Fruit fly (Drosophila melanogaster) whole organism, prepupa: ENCODE data around the gene CG46307.
A peak's percentile ranks its signal among the peaks of the same experiment; 100 is the strongest.

Source experiments
- Blimp-1 ChIP-seq: fragments of 200-800 bp; sonication (Bioruptor generic); optimal IDR thresholded peaks from 3 replicates; lab custom pipeline; 2017; ENCODE audit warnings: missing biosample characterization, missing genetic modification characterization, mild to moderate bottlenecking, moderate library complexity, missing genetic modification reagents
- CG10631 ChIP-seq: fragments of 200-800 bp; sonication (Bioruptor generic); optimal IDR thresholded peaks from 2 replicates; lab custom pipeline; 2016; ENCODE audit warnings: missing biosample characterization, missing genetic modification characterization
- CG10669 ChIP-seq: fragments of 200-800 bp; sonication (Bioruptor generic); optimal IDR thresholded peaks from 3 replicates; lab custom pipeline; 2018; ENCODE audit warnings: missing biosample characterization, mild to moderate bottlenecking, missing genetic modification characterization, moderate library complexity
- CG11294 ChIP-seq: fragments of 200-800 bp; sonication (Bioruptor generic); IDR thresholded peaks from 2 replicates; pipeline ENCODE4 v1.3.6; 2022; ENCODE audit warnings: missing biosample characterization, missing genetic modification characterization
- CG11762 ChIP-seq: fragments of 200-800 bp; sonication (Bioruptor generic); optimal IDR thresholded peaks from 3 replicates; lab custom pipeline; 2016; ENCODE audit warnings: missing biosample characterization, missing genetic modification characterization; ENCODE audit not compliant: insufficient read depth
- CG11902 ChIP-seq: fragments of 200-800 bp; sonication (Bioruptor generic); optimal IDR thresholded peaks from 3 replicates; lab custom pipeline; 2016; ENCODE audit warnings: missing biosample characterization, missing genetic modification characterization
- CG15336 ChIP-seq: fragments of 200-800 bp; sonication (Bioruptor generic); IDR thresholded peaks from 2 replicates; pipeline ENCODE4 v1.3.6; 2022; ENCODE audit warnings: missing biosample characterization, missing genetic modification characterization
- CG1621 ChIP-seq: fragments of 200-800 bp; sonication (Bioruptor generic); optimal IDR thresholded peaks from 3 replicates; lab custom pipeline; 2018; ENCODE audit warnings: missing biosample characterization, mild to moderate bottlenecking, missing genetic modification characterization
- CG16779 ChIP-seq: fragments of 200-800 bp; sonication (Bioruptor generic); optimal IDR thresholded peaks from 3 replicates; lab custom pipeline; 2017; ENCODE audit warnings: missing biosample characterization, mild to moderate bottlenecking, missing genetic modification characterization
- CG3032 ChIP-seq: fragments of 200-800 bp; optimal IDR thresholded peaks from 2 replicates; lab custom pipeline; 2019; ENCODE audit warnings: missing biosample characterization, mild to moderate bottlenecking, missing genetic modification characterization, moderate library complexity
- CG31627 ChIP-seq: fragments of 200-800 bp; sonication (Bioruptor generic); optimal IDR thresholded peaks from 3 replicates; lab custom pipeline; 2016; ENCODE audit warnings: missing biosample characterization, missing genetic modification characterization
- CG32006 ChIP-seq: fragments of 200-800 bp; sonication (Bioruptor generic); optimal IDR thresholded peaks from 3 replicates; lab custom pipeline; 2017; ENCODE audit warnings: missing biosample characterization, mild to moderate bottlenecking, missing genetic modification characterization
- CG34406 ChIP-seq: fragments of 200-800 bp; sonication (Bioruptor generic); optimal IDR thresholded peaks from 3 replicates; lab custom pipeline; 2016; ENCODE audit warnings: missing biosample characterization, missing genetic modification characterization
- CG3919 ChIP-seq: fragments of 200-800 bp; sonication (Bioruptor generic); optimal IDR thresholded peaks from 3 replicates; lab custom pipeline; 2016; ENCODE audit warnings: missing biosample characterization, missing genetic modification characterization
- CG4318 ChIP-seq: fragments of 200-800 bp; sonication (Bioruptor generic); optimal IDR thresholded peaks from 3 replicates; lab custom pipeline; 2017; ENCODE audit warnings: missing biosample characterization, mild to moderate bottlenecking, missing genetic modification characterization
- CG6163 ChIP-seq: fragments of 200-800 bp; sonication (Bioruptor generic); IDR thresholded peaks from 3 replicates; pipeline ENCODE4 v1.3.6; 2022; ENCODE audit warnings: missing biosample characterization, missing genetic modification characterization
- CG6792 ChIP-seq: fragments of 200-800 bp; sonication (Bioruptor generic); optimal IDR thresholded peaks from 3 replicates; lab custom pipeline; 2016; ENCODE audit warnings: missing biosample characterization, missing genetic modification characterization
- CG6808 ChIP-seq: fragments of 200-800 bp; sonication (Bioruptor generic); optimal IDR thresholded peaks from 3 replicates; lab custom pipeline; 2017; ENCODE audit warnings: missing biosample characterization, missing genetic modification characterization, mild to moderate bottlenecking, moderate library complexity, missing genetic modification reagents
- CG7368 ChIP-seq: fragments of 200-800 bp; sonication (Bioruptor generic); optimal IDR thresholded peaks from 3 replicates; lab custom pipeline; 2016; ENCODE audit warnings: missing biosample characterization, missing genetic modification characterization
- CG8119 ChIP-seq: fragments of 200-800 bp; sonication (Bioruptor generic); IDR thresholded peaks from 3 replicates; pipeline ENCODE4 v1.3.6; 2022; ENCODE audit warnings: missing biosample characterization, missing genetic modification characterization
- CG8632 ChIP-seq: fragments of 200-800 bp; sonication (Bioruptor generic); optimal IDR thresholded peaks from 3 replicates; lab custom pipeline; 2016; ENCODE audit warnings: missing biosample characterization, missing genetic modification characterization
- Eip75B ChIP-seq: fragments of 200-800 bp; sonication (Bioruptor generic); optimal IDR thresholded peaks from 3 replicates; lab custom pipeline; 2016; ENCODE audit warnings: missing biosample characterization, missing genetic modification characterization
- Eip78C ChIP-seq: fragments of 200-800 bp; sonication (Bioruptor generic); peaks from one replicate; lab custom pipeline; 2016; ENCODE audit warnings: missing biosample characterization, missing genetic modification characterization
- Eip93F ChIP-seq: fragments of 200-800 bp; sonication (Bioruptor generic); optimal IDR thresholded peaks from 2 replicates; lab custom pipeline; 2016; ENCODE audit warnings: missing biosample characterization, mild to moderate bottlenecking, missing genetic modification characterization
- Ets21C ChIP-seq: fragments of 200-800 bp; sonication (Bioruptor generic); optimal IDR thresholded peaks from 3 replicates; lab custom pipeline; 2016; ENCODE audit warnings: missing biosample characterization, missing genetic modification characterization
- Gug ChIP-seq: fragments of 200-800 bp; sonication (Bioruptor generic); IDR thresholded peaks from 2 replicates; pipeline ENCODE4 v1.3.6; 2022; ENCODE audit warnings: missing biosample characterization, missing genetic modification characterization
- Hr38 ChIP-seq: sonication (Bioruptor generic); optimal IDR thresholded peaks from 2 replicates; lab custom pipeline; 2016; ENCODE audit warnings: missing biosample characterization, missing genetic modification characterization
- Hr4 ChIP-seq: fragments of 200-800 bp; sonication (Bioruptor generic); optimal IDR thresholded peaks from 3 replicates; lab custom pipeline; 2016; ENCODE audit warnings: missing biosample characterization, missing genetic modification characterization
- OdsH ChIP-seq: fragments of 200-800 bp; sonication (Bioruptor generic); optimal IDR thresholded peaks from 3 replicates; lab custom pipeline; 2016; ENCODE audit warnings: missing biosample characterization, missing genetic modification characterization
- Sox102F ChIP-seq: fragments of 200-800 bp; sonication (Bioruptor generic); optimal IDR thresholded peaks from 2 replicates; lab custom pipeline; 2016; ENCODE audit warnings: missing biosample characterization, mild to moderate bottlenecking, missing genetic modification characterization
- Sox14 ChIP-seq: fragments of 200-800 bp; sonication (Bioruptor generic); optimal IDR thresholded peaks from 3 replicates; lab custom pipeline; 2016; ENCODE audit warnings: missing biosample characterization, missing genetic modification characterization
- Sox15 ChIP-seq: fragments of 200-800 bp; sonication (Bioruptor generic); optimal IDR thresholded peaks from 3 replicates; lab custom pipeline; 2016; ENCODE audit warnings: missing biosample characterization, missing genetic modification characterization
- acj6 ChIP-seq: fragments of 200-800 bp; sonication (Bioruptor generic); optimal IDR thresholded peaks from 3 replicates; lab custom pipeline; 2016; ENCODE audit warnings: missing biosample characterization, missing genetic modification characterization
- dac ChIP-seq: fragments of 200-800 bp; sonication (Bioruptor generic); optimal IDR thresholded peaks from 2 replicates; lab custom pipeline; 2017; ENCODE audit warnings: missing biosample characterization, mild to moderate bottlenecking, missing genetic modification characterization
- dsx ChIP-seq: fragments of 200-800 bp; optimal IDR thresholded peaks from 3 replicates; lab custom pipeline; 2019; ENCODE audit warnings: missing biosample characterization, mild to moderate bottlenecking, missing genetic modification characterization, moderate library complexity; ENCODE audit not compliant: poor library complexity, severe bottlenecking
- eg ChIP-seq: fragments of 200-800 bp; sonication (Bioruptor generic); IDR thresholded peaks from 3 replicates; pipeline ENCODE4 v1.3.6; 2022; ENCODE audit warnings: missing biosample characterization, missing genetic modification characterization
- esn ChIP-seq: fragments of 200-800 bp; sonication (Bioruptor generic); optimal IDR thresholded peaks from 2 replicates; lab custom pipeline; 2016; ENCODE audit warnings: missing biosample characterization, mild to moderate bottlenecking, missing genetic modification characterization, moderate library complexity
- fd59A ChIP-seq: fragments of 200-800 bp; sonication (Bioruptor generic); optimal IDR thresholded peaks from 2 replicates; lab custom pipeline; 2017; ENCODE audit warnings: missing biosample characterization, mild to moderate bottlenecking, missing genetic modification characterization, missing genetic modification reagents
- lz ChIP-seq: fragments of 200-800 bp; sonication (Bioruptor generic); optimal IDR thresholded peaks from 3 replicates; lab custom pipeline; 2016; ENCODE audit warnings: missing biosample characterization, missing genetic modification characterization
- net ChIP-seq: fragments of 200-800 bp; sonication (Bioruptor generic); optimal IDR thresholded peaks from 3 replicates; lab custom pipeline; 2016; ENCODE audit warnings: missing biosample characterization, missing genetic modification characterization
- pdm3 ChIP-seq: fragments of 200-800 bp; sonication (Bioruptor generic); optimal IDR thresholded peaks from 3 replicates; lab custom pipeline; 2016; ENCODE audit warnings: missing biosample characterization, missing genetic modification characterization
- salr ChIP-seq, 2 experiments: fragments of 200-800 bp; sonication (Bioruptor generic); optimal IDR thresholded peaks; 3 replicates each; lab custom pipeline; 2016 to 2018; ENCODE audit warnings: missing biosample characterization in 2 of 2, missing genetic modification characterization in 2 of 2, mild to moderate bottlenecking in 1 of 2
- spab ChIP-seq: fragments of 200-800 bp; sonication (Bioruptor generic); optimal IDR thresholded peaks from 2 replicates; lab custom pipeline; 2017; ENCODE audit warnings: missing biosample characterization, mild to moderate bottlenecking, missing genetic modification characterization, missing genetic modification reagents
- ss ChIP-seq, 2 experiments: fragments of 200-800 bp; sonication (Bioruptor generic); optimal IDR thresholded peaks; 2 replicates in 1 of 2; 3 replicates in 1 of 2; lab custom pipeline; 2017 to 2018; ENCODE audit warnings: mild to moderate bottlenecking in 2 of 2, missing biosample characterization in 2 of 2, missing genetic modification characterization in 2 of 2, moderate library complexity in 1 of 2
- svp ChIP-seq: fragments of 200-800 bp; sonication (Bioruptor generic); peaks from one replicate; lab custom pipeline; 2016; ENCODE audit warnings: missing biosample characterization, missing genetic modification characterization
- topi ChIP-seq: fragments of 200-800 bp; sonication (Bioruptor generic); optimal IDR thresholded peaks from 3 replicates; lab custom pipeline; 2016; ENCODE audit warnings: missing biosample characterization, missing genetic modification characterization
- vri ChIP-seq: fragments of 200-800 bp; sonication (Bioruptor generic); optimal IDR thresholded peaks from 3 replicates; lab custom pipeline; 2016; ENCODE audit warnings: missing biosample characterization, mild to moderate bottlenecking, missing genetic modification characterization

Gene CG46307

DNA sequence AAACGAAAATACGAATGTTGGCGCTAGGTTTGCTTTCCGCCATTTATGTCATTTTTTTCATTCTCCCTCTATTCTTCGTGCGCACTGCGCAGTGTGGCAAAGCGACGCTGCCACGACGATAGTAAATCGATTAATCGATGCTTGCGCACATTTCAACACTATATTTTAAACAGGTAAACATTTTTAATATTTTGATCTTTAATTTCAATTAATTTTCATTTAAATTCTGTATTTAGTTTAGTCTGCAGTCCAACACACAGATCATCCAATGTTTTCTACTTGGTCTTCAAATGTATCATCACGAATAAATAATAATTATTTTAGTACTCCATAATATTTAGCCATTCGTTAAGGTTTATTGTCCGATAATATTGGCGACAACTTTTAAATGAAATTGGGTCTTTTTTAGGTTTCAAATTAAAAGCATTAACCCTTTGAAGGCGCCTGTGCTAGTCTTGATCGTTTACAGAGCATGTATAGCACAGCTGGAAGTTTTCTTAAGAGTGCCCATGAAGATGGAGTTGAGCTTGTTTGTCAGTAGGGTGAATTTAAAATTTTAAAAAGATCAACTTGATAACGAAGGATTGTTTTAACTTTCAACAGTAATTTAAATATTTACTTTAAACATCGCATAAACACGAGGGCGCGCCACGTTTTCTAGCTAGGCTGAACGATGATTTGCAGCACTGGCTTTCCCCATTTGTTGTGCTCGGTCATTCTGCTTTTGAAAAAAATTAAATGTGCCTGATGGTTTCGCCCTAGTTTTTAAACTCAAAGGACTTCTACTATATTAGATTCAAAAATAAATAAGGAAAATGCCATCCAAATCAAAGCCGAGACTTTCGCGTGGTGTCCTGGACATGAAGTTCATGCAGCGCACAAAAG, 52.0 kb downstream of the CG46307 start, which contains the start of the genes Mpp6 and E2f2 (continued):
- TF ChIP-seq CG10669 (GFP tag; lab: Kevin White, UChicago) = no peak
- TF ChIP-seq CG6163 (GFP tag; lab: Robert Waterston, UW) = peak; percentile 43; the same call in 1 of the 3 replicates
- TF ChIP-seq eg (GFP tag; lab: Robert Waterston, UW) = no peak
- peak; percentile 41 for TF ChIP-seq CG10631 (GFP tag; lab: Kevin White, UChicago)
- no peak for TF ChIP-seq vri
- no peak for TF ChIP-seq CG15336
- TF ChIP-seq pdm3 = peak; percentile 22
- no peak for TF ChIP-seq OdsH (GFP tag; lab: Kevin White, UChicago)
- TF ChIP-seq Hr4 (GFP tag; lab: Kevin White, UChicago) = peak; percentile 32
- no peak for TF ChIP-seq CG16779
- TF ChIP-seq CG1621 (tag; lab: Kevin White, UChicago) = no peak
- peak; percentile 2 for TF ChIP-seq CG7368 (GFP tag; lab: Kevin White, UChicago)
- no peak for TF ChIP-seq CG4318
- no peak for TF ChIP-seq CG6792 (GFP tag; lab: Kevin White, UChicago)

DNA sequence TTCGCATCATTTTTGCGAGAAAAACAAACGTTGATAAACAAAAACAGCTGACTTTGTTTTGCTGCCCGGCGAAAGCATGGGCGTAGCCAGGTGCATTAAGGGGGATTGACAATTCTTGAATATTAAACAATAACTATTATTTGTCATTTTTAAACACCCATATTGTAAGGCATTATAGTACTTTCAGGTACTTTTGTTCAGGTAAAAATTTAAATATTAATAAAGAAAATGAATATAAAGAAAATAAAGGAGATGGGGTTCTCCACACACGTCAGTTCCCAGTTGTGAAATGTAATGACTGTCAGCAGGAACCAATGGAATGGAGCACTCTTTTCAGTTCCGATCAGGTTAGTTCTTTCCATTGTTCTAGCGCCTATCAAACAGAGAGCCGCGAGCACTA, 54.2 kb downstream of the CG46307 start, which contains the start of the genes Coq3 and Pld3:
Gene Coq3, minus strand, starts transcription at position 58 of the 400 bp plus-strand sequence.
Gene Pld3, plus strand, starts transcription at position 294 of the 400 bp plus-strand sequence.
- peak; percentile 82 for TF ChIP-seq fd59A (GFP tag; lab: Kevin White, UChicago)
- TF ChIP-seq Blimp-1 (GFP tag; lab: Kevin White, UChicago) = peak; percentile 76
- TF ChIP-seq CG6792 (GFP tag; lab: Kevin White, UChicago) = peak; percentile 94
- TF ChIP-seq CG3032 (tag; lab: Kevin White, UChicago) = peak; percentile 93
- peak; percentile 90 for TF ChIP-seq Ets21C (GFP tag; lab: Kevin White, UChicago)
- peak; percentile 94 for TF ChIP-seq Eip75B (GFP tag; lab: Kevin White, UChicago)
- peak; percentile 93 for TF ChIP-seq Hr4 (GFP tag; lab: Kevin White, UChicago)
- peak; percentile 95 for TF ChIP-seq CG8632 (GFP tag; lab: Kevin White, UChicago)
- peak; percentile 84 for TF ChIP-seq Sox15 (GFP tag; lab: Kevin White, UChicago)
- TF ChIP-seq Gug (GFP tag; lab: Robert Waterston, UW) = peak; percentile 88
- peak; percentile 99 for TF ChIP-seq Eip78C
- TF ChIP-seq esn (GFP tag; lab: Kevin White, UChicago) = peak; percentile 97
- TF ChIP-seq Sox14 = peak; percentile 96
- peak; percentile 95 for TF ChIP-seq net (GFP tag; lab: Kevin White, UChicago)
- peak; percentile 92 for TF ChIP-seq CG11762 (GFP tag; lab: Kevin White, UChicago)
- peak; percentile 88; the same call in 2 of the 3 replicates for TF ChIP-seq CG8119
- TF ChIP-seq dsx = peak; percentile 88
- peak; percentile 94 for TF ChIP-seq CG6163 (GFP tag; lab: Robert Waterston, UW)
- TF ChIP-seq spab (GFP tag; lab: Kevin White, UChicago) = peak; percentile 82
- TF ChIP-seq CG7368 (GFP tag; lab: Kevin White, UChicago) = peak; percentile 93
- peak; percentile 96 for TF ChIP-seq CG3919 (GFP tag; lab: Kevin White, UChicago)
- peak; percentile 96 for TF ChIP-seq CG10631 (GFP tag; lab: Kevin White, UChicago)
- TF ChIP-seq CG34406 = peak; percentile 95
- TF ChIP-seq CG32006 (GFP tag; lab: Kevin White, UChicago) = peak; percentile 92
- peak; percentile 52 for TF ChIP-seq Hr38 (GFP tag; lab: Kevin White, UChicago)
- peak; percentile 94 for TF ChIP-seq lz (GFP tag; lab: Kevin White, UChicago)
- TF ChIP-seq salr (GFP tag; optimal IDR thresholded peaks at IDR 0.05; lab: Kevin White, UChicago) = peak; percentile 82 to 91
- TF ChIP-seq svp (GFP tag; lab: Kevin White, UChicago) = no peak
- peak; percentile 94 for TF ChIP-seq topi (GFP tag; lab: Kevin White, UChicago)
- TF ChIP-seq Eip93F (GFP tag; lab: Kevin White, UChicago) = peak; percentile 93
- peak; percentile 97 for TF ChIP-seq acj6 (GFP tag; lab: Kevin White, UChicago)
- peak; percentile 97 for TF ChIP-seq OdsH (GFP tag; lab: Kevin White, UChicago)
- TF ChIP-seq CG31627 (GFP tag; lab: Kevin White, UChicago) = peak; percentile 94
- peak; percentile 87 for TF ChIP-seq dac (GFP tag; lab: Kevin White, UChicago)
- peak; percentile 89 for TF ChIP-seq CG6808 (GFP tag; lab: Kevin White, UChicago)
- peak; percentile 78 to 89 for TF ChIP-seq ss (GFP tag; optimal IDR thresholded peaks at IDR 0.05; lab: Kevin White, UChicago)
- peak; percentile 96 for TF ChIP-seq Sox102F
- TF ChIP-seq CG10669 (GFP tag; lab: Kevin White, UChicago) = peak; percentile 89
- TF ChIP-seq CG11294 (GFP tag; lab: Robert Waterston, UW) = peak; percentile 86
- peak; percentile 95 for TF ChIP-seq pdm3
- TF ChIP-seq CG11902 (GFP tag; lab: Kevin White, UChicago) = peak; percentile 85
